Fruit fly (Drosophila melanogaster) whole organism, pupa: ENCODE data around the gene CG4393.

Source experiments
- CG10348 ChIP-seq: fragments of 200-800 bp; sonication (Bioruptor generic); IDR thresholded peaks from 2 replicates; pipeline ENCODE4 v1.3.6; 2022; ENCODE audit warnings: missing biosample characterization, missing genetic modification characterization
- CG12605 ChIP-seq: fragments of 200-800 bp; sonication (Bioruptor generic); IDR thresholded peaks from 2 replicates; pipeline ENCODE4 v1.3.6; 2022; ENCODE audit warnings: missing biosample characterization, missing genetic modification characterization
- CG13204 ChIP-seq: fragments of 200-800 bp; sonication (Bioruptor generic); optimal IDR thresholded peaks from 2 replicates; lab custom pipeline; 2018; ENCODE audit warnings: missing biosample characterization, mild to moderate bottlenecking, missing genetic modification characterization, moderate library complexity
- CG14655 ChIP-seq: fragments of 200-800 bp; sonication (Bioruptor generic); optimal IDR thresholded peaks from 3 replicates; lab custom pipeline; 2017; ENCODE audit warnings: mild to moderate bottlenecking, missing biosample characterization, missing genetic modification reagents, missing genetic modification characterization
- CG15710 ChIP-seq: fragments of 200-800 bp; sonication (Bioruptor generic); optimal IDR thresholded peaks from 2 replicates; lab custom pipeline; 2018; ENCODE audit warnings: missing biosample characterization, mild to moderate bottlenecking, missing genetic modification characterization, moderate library complexity
- CG17806 ChIP-seq: fragments of 200-800 bp; sonication (Bioruptor generic); optimal IDR thresholded peaks from 2 replicates; lab custom pipeline; 2018; ENCODE audit warnings: missing biosample characterization, mild to moderate bottlenecking, missing genetic modification characterization, moderate library complexity
- CG32121 ChIP-seq: fragments of 200-800 bp; sonication (Bioruptor generic); IDR thresholded peaks from 2 replicates; pipeline ENCODE4 v1.3.6; 2022; ENCODE audit warnings: missing biosample characterization, missing genetic modification characterization
- CG34367 ChIP-seq: fragments of 200-800 bp; sonication (Bioruptor generic); optimal IDR thresholded peaks from 2 replicates; lab custom pipeline; 2018; ENCODE audit warnings: missing biosample characterization, mild to moderate bottlenecking, missing genetic modification characterization
- CG4496 ChIP-seq: fragments of 200-800 bp; sonication (Bioruptor generic); IDR thresholded peaks from 3 replicates; pipeline ENCODE4 v1.3.6; 2022; ENCODE audit warnings: missing biosample characterization, missing genetic modification characterization
- CG8159 ChIP-seq: fragments of 200-800 bp; sonication (Bioruptor generic); optimal IDR thresholded peaks from 3 replicates; lab custom pipeline; 2018; ENCODE audit warnings: missing biosample characterization, mild to moderate bottlenecking, missing genetic modification characterization, moderate library complexity
- CG8301 ChIP-seq: fragments of 200-800 bp; sonication (Bioruptor generic); optimal IDR thresholded peaks from 2 replicates; lab custom pipeline; 2018; ENCODE audit warnings: missing biosample characterization, mild to moderate bottlenecking, missing genetic modification characterization
- CG9948 ChIP-seq: fragments of 200-800 bp; sonication (Bioruptor generic); optimal IDR thresholded peaks from 2 replicates; lab custom pipeline; 2018; ENCODE audit warnings: missing biosample characterization, mild to moderate bottlenecking, missing genetic modification characterization, moderate library complexity
- D1 ChIP-seq: fragments of 200-800 bp; sonication (Bioruptor generic); optimal IDR thresholded peaks from 2 replicates; lab custom pipeline; 2018; ENCODE audit warnings: missing biosample characterization, mild to moderate bottlenecking, missing genetic modification characterization, moderate library complexity
- EcR ChIP-seq: fragments of 200-800 bp; sonication (Bioruptor generic); optimal IDR thresholded peaks from 3 replicates; lab custom pipeline; 2019; ENCODE audit warnings: missing biosample characterization, missing genetic modification characterization, mild to moderate bottlenecking, moderate library complexity, missing genetic modification reagents
- Ets98B ChIP-seq: fragments of 200-800 bp; sonication (Bioruptor generic); IDR thresholded peaks from 2 replicates; pipeline ENCODE4 v1.3.6; 2022; ENCODE audit warnings: missing biosample characterization, missing genetic modification characterization
- Pif1A ChIP-seq: fragments of 200-800 bp; sonication (Bioruptor generic); optimal IDR thresholded peaks from 3 replicates; lab custom pipeline; 2016; ENCODE audit warnings: missing biosample characterization, missing genetic modification characterization
- Pif1B ChIP-seq: fragments of 200-800 bp; sonication (Bioruptor generic); optimal IDR thresholded peaks from 3 replicates; lab custom pipeline; 2016; ENCODE audit warnings: missing biosample characterization, missing genetic modification characterization
- Snoo ChIP-seq: fragments of 200-800 bp; sonication (Bioruptor generic); optimal IDR thresholded peaks from 3 replicates; lab custom pipeline; 2017; ENCODE audit warnings: missing biosample characterization, mild to moderate bottlenecking, missing genetic modification characterization, inconsistent platforms
- fd96Ca ChIP-seq: fragments of 200-800 bp; sonication (Bioruptor generic); IDR thresholded peaks from 3 replicates; pipeline ENCODE4 v1.3.6; 2022; ENCODE audit warnings: missing biosample characterization, missing genetic modification characterization
- gl ChIP-seq: fragments of 200-800 bp; sonication (Bioruptor generic); optimal IDR thresholded peaks from 2 replicates; lab custom pipeline; 2018; ENCODE audit warnings: missing biosample characterization, mild to moderate bottlenecking, missing genetic modification characterization
- rn ChIP-seq: fragments of 200-800 bp; sonication (Bioruptor generic); IDR thresholded peaks from 2 replicates; pipeline ENCODE4 v1.3.6; 2022; ENCODE audit warnings: missing biosample characterization, missing genetic modification characterization

The CG4393 gene

dm6 chr3R:23331280-23331679 is 53.3 kb downstream of the CG4393 start:
- TF ChIP-seq EcR (GFP tag; lab: Kevin White, UChicago) (no peak), rn (GFP tag; lab: Robert Waterston, UW) (no peak), CG13204 (GFP tag; lab: Kevin White, UChicago) (no peak), Snoo (tag; lab: Kevin White, UChicago) (peak; percentile 24), Pif1B (peak; percentile 17), CG32121 (no peak), CG17806 (tag; lab: Kevin White, UChicago) (no peak), Pif1A (GFP tag; lab: Kevin White, UChicago) (no peak), D1 (tag; lab: Kevin White, UChicago) (peak; percentile 98), CG12605 (GFP tag; lab: Robert Waterston, UW) (no peak), CG9948 (tag; lab: Kevin White, UChicago) (no peak), CG14655 (peak; percentile 46), CG8159 (tag; lab: Kevin White, UChicago) (no peak), Ets98B (GFP tag; lab: Robert Waterston, UW) (no peak), CG8301 (tag; lab: Kevin White, UChicago) (peak; percentile 14), CG15710 (tag; lab: Kevin White, UChicago) (no peak), CG34367 (peak; percentile 27)
- TF ChIP-seq, all 21 proteins: peak for 6

- TF ChIP-seq Pif1A (GFP tag; lab: Kevin White, UChicago) (no peak), D1 (tag; lab: Kevin White, UChicago) (no peak), CG12605 (GFP tag; lab: Robert Waterston, UW) (no peak), CG8159 (tag; lab: Kevin White, UChicago) (no peak), fd96Ca (GFP tag; lab: Robert Waterston, UW) (no peak), CG17806 (tag; lab: Kevin White, UChicago) (no peak), CG15710 (tag; lab: Kevin White, UChicago) (no peak), rn (GFP tag; lab: Robert Waterston, UW) (no peak), CG4496 (GFP tag; lab: Robert Waterston, UW) (no peak), Pif1B (no peak), Snoo (tag; lab: Kevin White, UChicago) (no peak), CG32121 (no peak), CG14655 (no peak), CG10348 (no peak), EcR (GFP tag; lab: Kevin White, UChicago) (no peak), gl (no peak)
These were observed 56.9 kb downstream of the CG4393 start for dm6 chr3R:23327707-23328106.

- TF ChIP-seq CG14655 (peak; percentile 98), CG17806 (tag; lab: Kevin White, UChicago) (peak; percentile 97), EcR (GFP tag; lab: Kevin White, UChicago) (peak; percentile 90), CG4496 (GFP tag; lab: Robert Waterston, UW) (peak; percentile 97), CG32121 (peak; percentile 89), fd96Ca (GFP tag; lab: Robert Waterston, UW) (peak; percentile 98), CG13204 (GFP tag; lab: Kevin White, UChicago) (peak; percentile 90), CG8159 (tag; lab: Kevin White, UChicago) (peak; percentile 97), gl (peak; percentile 97), CG12605 (GFP tag; lab: Robert Waterston, UW) (peak; percentile 91), Ets98B (GFP tag; lab: Robert Waterston, UW) (peak; percentile 96), CG34367 (peak; percentile 98), Pif1A (GFP tag; lab: Kevin White, UChicago) (peak; percentile 96), CG15710 (tag; lab: Kevin White, UChicago) (peak; percentile 97), D1 (tag; lab: Kevin White, UChicago) (peak; percentile 76), Pif1B (peak; percentile 95), CG10348 (peak; percentile 70), Snoo (tag; lab: Kevin White, UChicago) (peak; percentile 69), CG9948 (tag; lab: Kevin White, UChicago) (peak; percentile 97), CG8301 (tag; lab: Kevin White, UChicago) (peak; percentile 98), rn (GFP tag; lab: Robert Waterston, UW) (peak; percentile 93)
These were observed 58.3 kb downstream of the CG4393 start for dm6 chr3R:23326292-23326691.
